Worm (Caenorhabditis elegans) whole organism, L2 larva: Measurements from ENCODE around the gene klp-6.

Source experiments
- C34F6.9 ChIP-seq: fragments of 150-350 bp; optimal IDR thresholded peaks from 2 replicates; lab custom pipeline; 2014; ENCODE audit warnings: missing biosample characterization, missing genetic modification characterization
- F13H6.1 ChIP-seq: sonication (generic microtip); optimal IDR thresholded peaks from 2 replicates; lab custom pipeline; 2016; ENCODE audit warnings: missing genetic modification characterization, missing compliant biosample characterization
- R02D3.7 ChIP-seq: fragments of 150-350 bp; optimal IDR thresholded peaks from 2 replicates; lab custom pipeline; 2014; ENCODE audit warnings: missing biosample characterization, missing genetic modification characterization
- ZK546.5 ChIP-seq: sonication (generic microtip); optimal IDR thresholded peaks from 2 replicates; lab custom pipeline; 2017; ENCODE audit warnings: missing biosample characterization, missing genetic modification characterization
- aly-2 ChIP-seq: fragments of 150-350 bp; optimal IDR thresholded peaks from 2 replicates; lab custom pipeline; 2014; ENCODE audit warnings: missing biosample characterization, missing genetic modification characterization
- ama-1 ChIP-seq: fragments of 150-350 bp; optimal IDR thresholded peaks from 2 replicates; lab custom pipeline; 2018; ENCODE audit warnings: inconsistent platforms
- blmp-1 ChIP-seq: sonication (generic microtip); optimal IDR thresholded peaks from 2 replicates; lab custom pipeline; 2017; ENCODE audit warnings: missing genetic modification characterization, mild to moderate bottlenecking, missing compliant biosample characterization, antibody characterized with exemption, moderate library complexity; ENCODE audit not compliant: insufficient read depth
- ceh-16 ChIP-seq: fragments of 150-350 bp; optimal IDR thresholded peaks from 2 replicates; lab custom pipeline; 2014; ENCODE audit warnings: missing biosample characterization, missing genetic modification characterization
- ceh-82 ChIP-seq: fragments of 150-350 bp; optimal IDR thresholded peaks from 2 replicates; lab custom pipeline; 2014; ENCODE audit warnings: missing biosample characterization, missing genetic modification characterization
- crh-2 ChIP-seq: sonication (generic microtip); optimal IDR thresholded peaks from 2 replicates; lab custom pipeline; 2017; ENCODE audit warnings: missing biosample characterization, missing genetic modification characterization
- dmd-4 ChIP-seq: sonication (generic microtip); optimal IDR thresholded peaks from 2 replicates; lab custom pipeline; 2017; ENCODE audit warnings: missing biosample characterization, missing genetic modification characterization
- egl-27 ChIP-seq: sonication (generic microtip); optimal IDR thresholded peaks from 3 replicates; lab custom pipeline; 2017; ENCODE audit warnings: missing biosample characterization, missing genetic modification reagents, missing genetic modification characterization
- elt-1 ChIP-seq: fragments of 150-350 bp; optimal IDR thresholded peaks from 2 replicates; lab custom pipeline; 2014; ENCODE audit warnings: missing biosample characterization, missing genetic modification characterization
- elt-3 ChIP-seq: sonication (generic microtip); optimal IDR thresholded peaks from 2 replicates; lab custom pipeline; 2017; ENCODE audit warnings: missing biosample characterization, missing genetic modification characterization
- fos-1 ChIP-seq: fragments of 150-350 bp; optimal IDR thresholded peaks from 2 replicates; lab custom pipeline; 2014; ENCODE audit warnings: missing biosample characterization, missing genetic modification characterization
- lin-11 ChIP-seq: fragments of 150-350 bp; sonication (generic microtip); optimal IDR thresholded peaks from 2 replicates; lab custom pipeline; 2014; ENCODE audit warnings: missing biosample characterization, missing genetic modification characterization, inconsistent platforms, mixed read lengths
- lin-13 ChIP-seq: fragments of 150-350 bp; optimal IDR thresholded peaks from 2 replicates; lab custom pipeline; 2014; ENCODE audit warnings: missing biosample characterization, missing genetic modification reagents, missing genetic modification characterization
- lin-39 ChIP-seq: fragments of 150-350 bp; optimal IDR thresholded peaks from 2 replicates; lab custom pipeline; 2014; ENCODE audit warnings: missing biosample characterization, missing genetic modification reagents, missing genetic modification characterization
- lsy-2 ChIP-seq, 2 experiments: fragments of 150-350 bp in 1 of 2; sonication (generic microtip) in 1 of 2; optimal IDR thresholded peaks; 2 replicates each; lab custom pipeline; 2014 to 2017; ENCODE audit warnings: missing biosample characterization in 2 of 2, missing genetic modification characterization in 2 of 2
- mab-5 ChIP-seq: fragments of 150-350 bp; optimal IDR thresholded peaks from 2 replicates; lab custom pipeline; 2014; ENCODE audit warnings: missing biosample characterization, missing genetic modification characterization
- mdl-1 ChIP-seq, 2 experiments: fragments of 150-350 bp in 1 of 2; sonication (generic microtip) in 1 of 2; optimal IDR thresholded peaks; 2 replicates each; lab custom pipeline; 2017; ENCODE audit warnings: missing biosample characterization in 2 of 2, missing genetic modification characterization in 2 of 2
- nhr-12 ChIP-seq: fragments of 150-350 bp; optimal IDR thresholded peaks from 2 replicates; lab custom pipeline; 2014; ENCODE audit warnings: missing biosample characterization, missing genetic modification characterization
- nhr-129 ChIP-seq: fragments of 150-350 bp; optimal IDR thresholded peaks from 2 replicates; lab custom pipeline; 2014; ENCODE audit warnings: missing biosample characterization, missing genetic modification characterization
- nhr-21 ChIP-seq: fragments of 150-350 bp; optimal IDR thresholded peaks from 2 replicates; lab custom pipeline; 2014; ENCODE audit warnings: missing biosample characterization, missing genetic modification characterization
- nhr-23 ChIP-seq: fragments of 150-350 bp; optimal IDR thresholded peaks from 2 replicates; lab custom pipeline; 2014; ENCODE audit warnings: missing biosample characterization, missing genetic modification reagents, missing genetic modification characterization
- nhr-25 ChIP-seq: fragments of 150-350 bp; sonication (generic microtip); optimal IDR thresholded peaks from 3 replicates; lab custom pipeline; 2014; ENCODE audit warnings: missing biosample characterization, missing genetic modification characterization
- nhr-6 ChIP-seq: fragments of 150-350 bp; optimal IDR thresholded peaks from 2 replicates; lab custom pipeline; 2014; ENCODE audit warnings: missing biosample characterization, missing genetic modification characterization
- skn-1 ChIP-seq: sonication (generic microtip); optimal IDR thresholded peaks from 2 replicates; lab custom pipeline; 2017; ENCODE audit warnings: missing biosample characterization, missing genetic modification characterization
- sma-3 ChIP-seq: sonication (generic microtip); optimal IDR thresholded peaks from 2 replicates; lab custom pipeline; 2016; ENCODE audit warnings: missing genetic modification reagents, missing genetic modification characterization, missing compliant biosample characterization
- sma-9 ChIP-seq, 2 experiments: fragments of 150-350 bp in 1 of 2; sonication (generic microtip) in 1 of 2; optimal IDR thresholded peaks; 2 replicates each; lab custom pipeline; 2014 to 2016; ENCODE audit warnings: missing genetic modification characterization in 2 of 2, mild to moderate bottlenecking in 1 of 2, missing biosample characterization in 1 of 2, missing compliant biosample characterization in 1 of 2, missing genetic modification reagents in 1 of 2, moderate library complexity in 1 of 2
- snpc-4 ChIP-seq: fragments of 150-350 bp; optimal IDR thresholded peaks from 2 replicates; lab custom pipeline; 2014; ENCODE audit warnings: missing biosample characterization, missing genetic modification characterization
- unc-39 ChIP-seq: fragments of 150-350 bp; optimal IDR thresholded peaks from 2 replicates; lab custom pipeline; 2014; ENCODE audit warnings: missing biosample characterization, missing genetic modification characterization
- unc-55 ChIP-seq: fragments of 150-350 bp; sonication (generic microtip); optimal IDR thresholded peaks from 3 replicates; lab custom pipeline; 2014; ENCODE audit warnings: missing biosample characterization, missing genetic modification reagents, missing genetic modification characterization
- unc-62 ChIP-seq: fragments of 150-350 bp; optimal IDR thresholded peaks from 2 replicates; lab custom pipeline; 2014; ENCODE audit warnings: missing biosample characterization, missing genetic modification reagents, missing genetic modification characterization
- zag-1 ChIP-seq: fragments of 150-350 bp; optimal IDR thresholded peaks from 2 replicates; lab custom pipeline; 2014; ENCODE audit warnings: missing biosample characterization, missing genetic modification characterization
- ztf-1 ChIP-seq: fragments of 200-800 bp; sonication (Bioruptor generic); conservative IDR thresholded peaks from 2 replicates; pipeline ENCODE4 v1.3.6; 2022; ENCODE audit warnings: missing genetic modification characterization, missing compliant biosample characterization
- ztf-11 ChIP-seq: sonication (generic microtip); optimal IDR thresholded peaks from 2 replicates; lab custom pipeline; 2017; ENCODE audit warnings: missing biosample characterization, missing genetic modification characterization
- ztf-4 ChIP-seq: fragments of 150-350 bp; optimal IDR thresholded peaks from 2 replicates; lab custom pipeline; 2014; ENCODE audit warnings: missing biosample characterization, missing genetic modification characterization

The klp-6 gene

DNA sequence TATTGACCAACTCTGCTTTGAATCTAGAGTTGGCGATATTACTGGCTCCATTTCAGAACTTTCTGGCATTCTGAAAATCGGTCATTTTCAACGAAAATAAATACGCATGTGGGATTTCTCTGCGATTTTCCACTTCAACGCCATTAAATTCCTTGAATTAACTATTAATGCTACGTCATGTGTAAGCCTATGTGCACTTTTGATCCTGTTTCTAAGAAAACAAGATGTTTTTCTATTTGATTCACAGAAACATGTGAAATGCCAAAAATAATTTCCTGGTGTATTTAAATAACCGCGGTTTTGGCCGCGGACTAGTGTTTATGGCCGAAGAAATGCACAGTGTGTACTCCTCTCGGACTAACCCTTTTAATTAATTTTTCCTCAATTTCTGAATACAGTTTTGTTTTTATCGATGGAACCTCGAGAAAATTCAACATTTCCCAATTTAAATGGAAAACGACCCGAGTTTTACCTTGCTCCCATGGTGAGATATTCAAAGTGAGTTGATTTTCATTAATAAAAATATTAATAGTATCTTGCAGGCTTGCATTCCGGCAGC, 38.0 kb downstream of the klp-6 start, which contains the start of the genes C45G9.11 and C45G9.2 (continued):
- no peak for TF ChIP-seq ZK546.5
- TF ChIP-seq ceh-16: no peak
- TF ChIP-seq lin-39 (tag; lab: Kevin White, UChicago): no peak
- TF ChIP-seq sma-3 (GFP tag; lab: Kevin White, UChicago): peak; percentile 83
- TF ChIP-seq lin-11 (tag; lab: Kevin White, UChicago): peak; percentile 11
- TF ChIP-seq nhr-12 (tag; lab: Kevin White, UChicago): no peak
- no peak for TF ChIP-seq blmp-1 (tag; lab: Kevin White, UChicago)
- peak; percentile 81 for TF ChIP-seq unc-55 (GFP tag; lab: Kevin White, UChicago)
- TF ChIP-seq zag-1 (tag; lab: Kevin White, UChicago): no peak
- no peak for TF ChIP-seq mdl-1 (tag; optimal IDR thresholded peaks at IDR 0.05; lab: Kevin White, UChicago)
- TF ChIP-seq ama-1 (lab: Kevin White, UChicago): no peak
- peak; percentile 52 for TF ChIP-seq nhr-6 (tag; lab: Kevin White, UChicago)
- TF ChIP-seq skn-1 (tag; lab: Kevin White, UChicago): no peak
- TF ChIP-seq nhr-23 (tag; lab: Kevin White, UChicago): no peak
- no peak for TF ChIP-seq unc-39 (tag; lab: Kevin White, UChicago)
- TF ChIP-seq ztf-1 (GFP tag; lab: Robert Waterston, UW): no peak
- peak; percentile 75 for TF ChIP-seq C34F6.9 (tag; lab: Kevin White, UChicago)
- no peak for TF ChIP-seq unc-62 (GFP tag; lab: Kevin White, UChicago)
- TF ChIP-seq R02D3.7: peak; percentile 11
- peak; percentile 71 to 85 for TF ChIP-seq lsy-2 (tag; optimal IDR thresholded peaks at IDR 0.05; lab: Kevin White, UChicago)
- TF ChIP-seq mab-5 (tag; lab: Kevin White, UChicago): peak; percentile 52
- no peak for TF ChIP-seq nhr-25 (tag; lab: Kevin White, UChicago)

DNA sequence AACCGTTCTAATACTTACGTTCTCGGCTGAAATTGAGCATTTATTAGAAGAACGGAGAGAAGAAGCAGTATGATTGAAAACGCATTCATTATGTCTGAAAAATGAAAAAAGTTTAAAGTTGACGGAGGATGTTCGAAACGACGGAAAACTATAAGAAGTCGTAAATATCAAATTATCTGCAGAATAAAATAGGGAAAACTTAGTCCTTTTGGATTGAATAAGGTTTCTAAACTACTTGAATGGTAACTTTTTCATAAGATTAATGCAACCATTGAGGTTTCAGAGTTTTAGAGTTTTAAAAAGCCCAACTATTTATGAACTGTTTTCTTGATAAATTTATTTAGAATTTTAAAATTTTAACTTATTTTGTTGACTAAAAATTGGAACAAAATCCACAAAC, 40.8 kb downstream of the klp-6 start, which contains the start of gene C45G9.12:
Gene C45G9.12, minus strand, starts transcription at position 101 of the 400 bp plus-strand sequence.
- TF ChIP-seq nhr-25 (tag; lab: Kevin White, UChicago) (no peak), sma-9 (GFP tag; optimal IDR thresholded peaks at IDR 0.05; lab: Kevin White, UChicago) (no peak), sma-9 (tag; optimal IDR thresholded peaks at IDR 0.05; lab: Kevin White, UChicago) (no peak), elt-1 (no peak), skn-1 (tag; lab: Kevin White, UChicago) (no peak), elt-3 (tag; lab: Kevin White, UChicago) (no peak), dmd-4 (no peak), lin-13 (GFP tag; lab: Kevin White, UChicago) (no peak), ztf-11 (tag; lab: Kevin White, UChicago) (no peak), ceh-16 (no peak), crh-2 (no peak), ztf-1 (GFP tag; lab: Robert Waterston, UW) (no peak), lin-39 (tag; lab: Kevin White, UChicago) (no peak), F13H6.1 (tag; lab: Kevin White, UChicago) (no peak), unc-62 (GFP tag; lab: Kevin White, UChicago) (no peak), R02D3.7 (no peak), nhr-129 (no peak), unc-55 (GFP tag; lab: Kevin White, UChicago) (no peak), blmp-1 (tag; lab: Kevin White, UChicago) (no peak), ceh-82 (tag; lab: Kevin White, UChicago) (no peak)

DNA sequence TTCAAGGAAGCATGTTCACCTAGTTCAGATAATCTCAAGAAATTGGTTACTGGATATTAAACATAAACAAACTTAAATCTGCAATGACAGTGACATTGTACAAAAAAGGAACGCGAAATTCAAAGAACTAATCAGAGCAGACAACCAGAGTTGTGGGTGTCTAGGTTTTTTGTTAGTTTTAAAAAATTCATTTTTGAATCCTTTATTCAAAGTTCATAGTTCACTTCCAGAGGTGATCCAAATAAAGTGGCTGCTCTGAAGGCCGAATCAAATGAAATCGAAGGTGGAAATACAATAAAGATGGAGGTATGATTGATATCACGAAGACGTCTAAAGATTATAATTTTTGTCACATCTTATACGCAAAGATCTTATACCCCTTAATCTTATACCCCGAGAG, 43.7 kb downstream of the klp-6 start, which contains the start of gene ttbk-6:
Gene ttbk-6, plus strand, starts transcription at position 301 of the 400 bp plus-strand sequence.
- TF ChIP-seq dmd-4 (no peak), snpc-4 (tag; lab: Kevin White, UChicago) (no peak), sma-3 (GFP tag; lab: Kevin White, UChicago) (no peak), aly-2 (no peak), lin-11 (tag; lab: Kevin White, UChicago) (no peak), ZK546.5 (no peak), F13H6.1 (tag; lab: Kevin White, UChicago) (no peak), fos-1 (tag; lab: Kevin White, UChicago) (no peak), nhr-21 (no peak)

DNA sequence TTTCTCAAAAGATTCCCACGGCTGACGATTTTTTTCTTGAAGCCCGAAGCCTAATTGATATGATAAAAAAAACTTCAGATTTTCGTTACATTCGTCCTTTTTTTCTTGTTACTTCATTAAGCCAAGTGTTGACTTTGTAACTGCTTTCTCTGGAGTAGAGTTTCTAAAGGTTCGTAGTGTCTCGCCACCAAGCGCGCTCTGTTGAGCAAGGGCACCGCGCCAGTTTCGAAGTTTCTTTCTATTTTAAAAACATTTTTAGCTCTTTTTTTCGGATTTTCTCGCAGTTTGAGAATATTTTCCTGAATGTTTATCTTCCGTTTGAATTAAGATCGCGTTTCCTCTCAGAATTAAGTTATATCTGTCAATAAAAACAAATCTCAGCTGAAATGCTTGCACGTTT, 45.8 kb downstream of the klp-6 start:
- TF ChIP-seq nhr-21: no peak
- TF ChIP-seq lin-11 (tag; lab: Kevin White, UChicago): no peak
- no peak for TF ChIP-seq elt-1
- TF ChIP-seq ztf-4 (tag; lab: Kevin White, UChicago): no peak
- peak; percentile 59 for TF ChIP-seq unc-55 (GFP tag; lab: Kevin White, UChicago)
- no peak for TF ChIP-seq egl-27 (tag; lab: Kevin White, UChicago)
- TF ChIP-seq ZK546.5: no peak
